Fruit fly (Drosophila melanogaster) whole organism, embryonic: ENCODE results near the gene CG42751.

ENCODE experiments used
- B-H2 ChIP-seq: fragments of 200-800 bp; sonication (Bioruptor generic); optimal IDR thresholded peaks from 2 replicates; lab custom pipeline; 2018; ENCODE audit warnings: missing biosample characterization, mild to moderate bottlenecking, missing genetic modification characterization
- CG11456 ChIP-seq: fragments of 200-800 bp; sonication (Bioruptor generic); IDR thresholded peaks from 3 replicates; pipeline ENCODE4 v1.3.6; 2022; ENCODE audit warnings: missing biosample characterization, missing genetic modification characterization
- CG12236 ChIP-seq: fragments of 200-800 bp; sonication (Bioruptor generic); optimal IDR thresholded peaks from 2 replicates; lab custom pipeline; 2016; ENCODE audit warnings: missing biosample characterization, missing genetic modification characterization
- CG12299 ChIP-seq: fragments of 200-800 bp; sonication (Bioruptor generic); optimal IDR thresholded peaks from 2 replicates; lab custom pipeline; 2018; ENCODE audit warnings: missing biosample characterization, mild to moderate bottlenecking, missing genetic modification characterization
- CG12659 ChIP-seq: fragments of 200-800 bp; sonication (Bioruptor generic); optimal IDR thresholded peaks from 3 replicates; lab custom pipeline; 2017; ENCODE audit warnings: mild to moderate bottlenecking, missing biosample characterization, missing genetic modification reagents, missing genetic modification characterization
- CG13624 ChIP-seq: fragments of 200-800 bp; sonication (Bioruptor generic); optimal IDR thresholded peaks from 2 replicates; lab custom pipeline; 2016; ENCODE audit warnings: missing biosample characterization, missing genetic modification characterization
- CG13894 ChIP-seq: fragments of 200-800 bp; sonication (Bioruptor generic); optimal IDR thresholded peaks from 3 replicates; lab custom pipeline; 2018; ENCODE audit warnings: missing biosample characterization, mild to moderate bottlenecking, missing genetic modification characterization, moderate library complexity
- CG14441 ChIP-seq: fragments of 200-800 bp; sonication (Bioruptor generic); IDR thresholded peaks from 2 replicates; pipeline ENCODE4 v1.3.6; 2022; ENCODE audit warnings: missing biosample characterization, missing genetic modification characterization
- CG15479 ChIP-seq: fragments of 200-800 bp; sonication (Bioruptor generic); optimal IDR thresholded peaks from 3 replicates; lab custom pipeline; 2019; ENCODE audit warnings: missing biosample characterization, mild to moderate bottlenecking, missing genetic modification characterization, moderate library complexity
- CG1603 ChIP-seq: fragments of 200-800 bp; sonication (Bioruptor generic); optimal IDR thresholded peaks from 2 replicates; lab custom pipeline; 2019; ENCODE audit warnings: missing biosample characterization, mild to moderate bottlenecking, missing genetic modification characterization, moderate library complexity
- CG16813 ChIP-seq: fragments of 200-800 bp; sonication (Bioruptor generic); IDR thresholded peaks from 3 replicates; pipeline ENCODE4 v1.3.6; 2022; ENCODE audit warnings: missing biosample characterization, missing genetic modification characterization; ENCODE audit not compliant: partially characterized antibody
- CG3163 ChIP-seq: fragments of 200-800 bp; sonication (Bioruptor generic); optimal IDR thresholded peaks from 3 replicates; lab custom pipeline; 2016; ENCODE audit warnings: missing biosample characterization, missing genetic modification characterization
- CG32772 ChIP-seq: fragments of 200-800 bp; sonication (Bioruptor generic); IDR thresholded peaks from 2 replicates; pipeline ENCODE4 v1.3.6; 2022; ENCODE audit warnings: missing biosample characterization, missing genetic modification characterization
- CG6254 ChIP-seq: fragments of 200-800 bp; sonication (Bioruptor generic); optimal IDR thresholded peaks from 3 replicates; lab custom pipeline; 2017; ENCODE audit warnings: mild to moderate bottlenecking, missing biosample characterization, missing genetic modification reagents, missing genetic modification characterization
- CG6765 ChIP-seq: fragments of 200-800 bp; sonication (Bioruptor generic); optimal IDR thresholded peaks from 3 replicates; lab custom pipeline; 2017; ENCODE audit warnings: missing biosample characterization, mild to moderate bottlenecking, missing genetic modification characterization
- CG6813 ChIP-seq: fragments of 200-800 bp; sonication (Bioruptor generic); optimal IDR thresholded peaks from 2 replicates; lab custom pipeline; 2017; ENCODE audit warnings: missing biosample characterization, missing genetic modification characterization, mild to moderate bottlenecking, moderate library complexity, missing genetic modification reagents
- CG8478 ChIP-seq: fragments of >200 bp; optimal IDR thresholded peaks from 2 replicates; lab custom pipeline; 2018
- Doc3 ChIP-seq: fragments of 200-800 bp; sonication (Bioruptor generic); IDR thresholded peaks from 3 replicates; pipeline ENCODE4 v1.3.6; 2022; ENCODE audit warnings: missing biosample characterization, missing genetic modification characterization; ENCODE audit not compliant: partially characterized antibody
- ERR ChIP-seq: fragments of 200-800 bp; sonication (Bioruptor generic); optimal IDR thresholded peaks from 2 replicates; lab custom pipeline; 2016; ENCODE audit warnings: missing biosample characterization, missing genetic modification characterization
- Elba2 ChIP-seq: fragments of 200-800 bp; sonication (Bioruptor generic); optimal IDR thresholded peaks from 3 replicates; lab custom pipeline; 2016; ENCODE audit warnings: missing biosample characterization, missing genetic modification characterization
- HmgZ ChIP-seq: fragments of 200-800 bp; sonication (Bioruptor generic); optimal IDR thresholded peaks from 2 replicates; lab custom pipeline; 2018; ENCODE audit warnings: missing biosample characterization, mild to moderate bottlenecking, missing genetic modification characterization
- Hr51 ChIP-seq, 2 experiments: fragments of 200-800 bp; sonication (Bioruptor generic); optimal IDR thresholded peaks; 2 replicates in 1 of 2; 3 replicates in 1 of 2; lab custom pipeline; 2016 to 2018; ENCODE audit warnings: missing biosample characterization in 2 of 2, missing genetic modification characterization in 2 of 2, mild to moderate bottlenecking in 1 of 2, moderate library complexity in 1 of 2
- Kr ChIP-seq: fragments of 200-800 bp; sonication (Bioruptor generic); optimal IDR thresholded peaks from 2 replicates; lab custom pipeline; 2017; ENCODE audit warnings: missing biosample characterization, mild to moderate bottlenecking, missing genetic modification characterization
- Med ChIP-seq: fragments of 200-800 bp; sonication (Bioruptor generic); peaks from one replicate; lab custom pipeline; 2016; ENCODE audit warnings: missing biosample characterization, missing genetic modification characterization, mild to moderate bottlenecking, inconsistent platforms, moderate library complexity
- NFAT ChIP-seq: fragments of 200-800 bp; sonication (Bioruptor generic); IDR thresholded peaks from 2 replicates; pipeline ENCODE4 v1.3.6; 2022; ENCODE audit warnings: missing biosample characterization, missing genetic modification characterization
- Nf-YB ChIP-seq: fragments of 200-800 bp; sonication (Bioruptor generic); optimal IDR thresholded peaks from 3 replicates; lab custom pipeline; 2019; ENCODE audit warnings: missing biosample characterization, mild to moderate bottlenecking, missing genetic modification characterization, moderate library complexity
- Rfx ChIP-seq: fragments of 200-800 bp; sonication (Bioruptor generic); IDR thresholded peaks from 2 replicates; pipeline ENCODE4 v1.3.6; 2022; ENCODE audit warnings: missing biosample characterization, missing genetic modification characterization
- Sry-β ChIP-seq: fragments of 200-800 bp; sonication (Bioruptor generic); optimal IDR thresholded peaks from 2 replicates; lab custom pipeline; 2018; ENCODE audit warnings: missing biosample characterization, mild to moderate bottlenecking, missing genetic modification characterization, moderate library complexity
- Sry-δ ChIP-seq: fragments of 200-800 bp; sonication (Bioruptor generic); optimal IDR thresholded peaks from 2 replicates; lab custom pipeline; 2016; ENCODE audit warnings: missing biosample characterization, missing genetic modification characterization
- Vsx1 ChIP-seq: fragments of 200-800 bp; sonication (Bioruptor generic); optimal IDR thresholded peaks from 2 replicates; lab custom pipeline; 2017; ENCODE audit warnings: missing biosample characterization, mild to moderate bottlenecking, missing genetic modification characterization, missing genetic modification reagents
- ara ChIP-seq: fragments of 200-800 bp; sonication (Bioruptor generic); IDR thresholded peaks from 2 replicates; pipeline ENCODE4 v1.3.6; 2022; ENCODE audit warnings: missing biosample characterization, missing genetic modification characterization
- bigmax ChIP-seq: fragments of 200-800 bp; sonication (Bioruptor generic); optimal IDR thresholded peaks from 2 replicates; lab custom pipeline; 2018; ENCODE audit warnings: missing biosample characterization, mild to moderate bottlenecking, missing genetic modification characterization
- chn ChIP-seq: fragments of 200-800 bp; sonication (Bioruptor generic); optimal IDR thresholded peaks from 2 replicates; lab custom pipeline; 2016; ENCODE audit warnings: missing biosample characterization, missing genetic modification characterization
- crol ChIP-seq: fragments of 200-800 bp; sonication (Bioruptor generic); IDR thresholded peaks from 2 replicates; pipeline ENCODE4 v1.3.6; 2022; ENCODE audit warnings: missing biosample characterization, missing genetic modification characterization
- gcm ChIP-seq: fragments of 200-800 bp; sonication (Bioruptor generic); optimal IDR thresholded peaks from 2 replicates; lab custom pipeline; 2019; ENCODE audit warnings: missing biosample characterization, mild to moderate bottlenecking, missing genetic modification characterization, moderate library complexity
- gro ChIP-seq: fragments of 200-800 bp; sonication (Bioruptor generic); optimal IDR thresholded peaks from 2 replicates; lab custom pipeline; 2016; ENCODE audit warnings: missing biosample characterization, missing genetic modification characterization
- kay ChIP-seq: fragments of 200-800 bp; sonication (Bioruptor generic); optimal IDR thresholded peaks from 2 replicates; lab custom pipeline; 2016; ENCODE audit warnings: missing biosample characterization, missing genetic modification characterization
- kni ChIP-seq: fragments of 200-800 bp; sonication (Bioruptor generic); optimal IDR thresholded peaks from 3 replicates; lab custom pipeline; 2017; ENCODE audit warnings: mild to moderate bottlenecking, missing biosample characterization, missing genetic modification reagents, missing genetic modification characterization
- lbe ChIP-seq: fragments of 200-800 bp; sonication (Bioruptor generic); optimal IDR thresholded peaks from 2 replicates; lab custom pipeline; 2016; ENCODE audit warnings: missing biosample characterization, mild to moderate bottlenecking, missing genetic modification characterization
- pros ChIP-seq: fragments of 200-800 bp; sonication (Bioruptor generic); optimal IDR thresholded peaks from 3 replicates; lab custom pipeline; 2019; ENCODE audit warnings: missing biosample characterization, mild to moderate bottlenecking, missing genetic modification characterization, moderate library complexity
- rib ChIP-seq: fragments of 200-800 bp; sonication (Bioruptor generic); IDR thresholded peaks from 2 replicates; pipeline ENCODE4 v1.3.6; 2022; ENCODE audit warnings: missing biosample characterization, missing genetic modification characterization
- sima ChIP-seq: fragments of 200-800 bp; sonication (Bioruptor generic); optimal IDR thresholded peaks from 2 replicates; lab custom pipeline; 2016; ENCODE audit warnings: missing biosample characterization, missing genetic modification characterization
- slou ChIP-seq: fragments of 200-800 bp; sonication (Bioruptor generic); optimal IDR thresholded peaks from 3 replicates; lab custom pipeline; 2016; ENCODE audit warnings: missing biosample characterization, missing genetic modification characterization
- sug ChIP-seq: fragments of 200-800 bp; optimal IDR thresholded peaks from 2 replicates; lab custom pipeline; 2019; ENCODE audit warnings: missing biosample characterization, mild to moderate bottlenecking, missing genetic modification characterization, moderate library complexity
- vvl ChIP-seq: fragments of 200-800 bp; sonication (Bioruptor generic); IDR thresholded peaks from 2 replicates; pipeline ENCODE4 v1.3.6; 2022; ENCODE audit warnings: missing biosample characterization, missing genetic modification characterization
- wdn ChIP-seq: fragments of 200-800 bp; sonication (Bioruptor generic); IDR thresholded peaks from 2 replicates; pipeline ENCODE4 v1.3.6; 2022; ENCODE audit warnings: missing biosample characterization, missing genetic modification characterization
- yki ChIP-seq: fragments of >200 bp; optimal IDR thresholded peaks from 3 replicates; lab custom pipeline; 2018

The CG42751 gene

dm6 chr2L:11806701-11807674 lies 46.2 kb upstream of the CG42751 start (continued):
- TF ChIP-seq CG12299 (tag; lab: Kevin White, UChicago), result peak; percentile 30
- peak; percentile 52 for TF ChIP-seq CG32772 (GFP tag; lab: Robert Waterston, UW)
- no peak for TF ChIP-seq CG11456 (GFP tag; lab: Robert Waterston, UW)
- peak; percentile 22 for TF ChIP-seq chn (GFP tag; lab: Kevin White, UChicago)
- TF ChIP-seq CG1603 (tag; lab: Kevin White, UChicago), result no peak
- TF ChIP-seq crol (GFP tag; lab: Robert Waterston, UW), result peak; percentile 100
- peak; percentile 75 for TF ChIP-seq CG3163 (GFP tag; lab: Kevin White, UChicago)
- TF ChIP-seq CG13894 (tag; lab: Kevin White, UChicago), result peak; percentile 68
- no peak for TF ChIP-seq Sry-δ
- TF ChIP-seq CG8478 (lab: Kevin White, UChicago), result peak; percentile 64
- peak; percentile 81 for TF ChIP-seq HmgZ (tag; lab: Kevin White, UChicago)
- TF ChIP-seq CG12236, result peak; percentile 6
- TF ChIP-seq Hr51 (GFP tag; optimal IDR thresholded peaks at IDR 0.05; lab: Kevin White, UChicago), result no peak
- peak; percentile 17 for TF ChIP-seq CG15479
- TF ChIP-seq yki (lab: Kevin White, UChicago), result peak; percentile 66
- TF ChIP-seq gcm (GFP tag; lab: Kevin White, UChicago), result peak; percentile 15
- peak; percentile 25 for TF ChIP-seq B-H2 (GFP tag; lab: Kevin White, UChicago)
- peak; percentile 88 for TF ChIP-seq pros (GFP tag; lab: Kevin White, UChicago)
- TF ChIP-seq Elba2 (GFP tag; lab: Kevin White, UChicago), result peak; percentile 76
- TF ChIP-seq kay, result no peak
- peak; percentile 48; the same call in 1 of the 2 replicates for TF ChIP-seq NFAT (GFP tag; lab: Robert Waterston, UW)
- TF ChIP-seq kni (GFP tag; lab: Kevin White, UChicago), result peak; percentile 63
- no peak for TF ChIP-seq Kr (GFP tag; lab: Kevin White, UChicago)
- TF ChIP-seq sug (tag; lab: Kevin White, UChicago), result peak; percentile 87
- no peak for TF ChIP-seq sima
- TF ChIP-seq Med (GFP tag; lab: Kevin White, UChicago), result peak; percentile 87
- peak; percentile 51; the same call in 1 of the 3 replicates for TF ChIP-seq Doc3
- no peak for TF ChIP-seq slou (GFP tag; lab: Kevin White, UChicago)
- TF ChIP-seq ERR (GFP tag; lab: Kevin White, UChicago), result peak; percentile 15
- peak; percentile 73 for TF ChIP-seq gro (GFP tag; lab: Kevin White, UChicago)
- peak; percentile 6 for TF ChIP-seq CG12659 (GFP tag; lab: Kevin White, UChicago)
- TF ChIP-seq CG14441 (GFP tag; lab: Robert Waterston, UW), result 0 out of 2 replicates have a peak, but pooled peaks have one; percentile 22
- 0 out of 2 replicates have a peak, but pooled peaks have one; percentile 8 for TF ChIP-seq wdn
- TF ChIP-seq Sry-β (GFP tag; lab: Kevin White, UChicago), result peak; percentile 50
- TF ChIP-seq CG16813 (GFP tag; lab: Robert Waterston, UW), result no peak
- peak; percentile 24 for TF ChIP-seq CG13624
- no peak for TF ChIP-seq Rfx (GFP tag; lab: Robert Waterston, UW)
- 0 out of 2 replicates have a peak, but pooled peaks have one; percentile 7 for TF ChIP-seq ara (GFP tag; lab: Robert Waterston, UW)
- peak; percentile 56 for TF ChIP-seq lbe (GFP tag; lab: Kevin White, UChicago)
- TF ChIP-seq CG6254 (GFP tag; lab: Kevin White, UChicago), result peak; percentile 57
- TF ChIP-seq bigmax (GFP tag; lab: Kevin White, UChicago), result no peak
- peak; percentile 43 for TF ChIP-seq vvl (GFP tag; lab: Robert Waterston, UW)
- TF ChIP-seq rib (GFP tag; lab: Robert Waterston, UW), result peak; percentile 74; the same call in 1 of the 2 replicates
- TF ChIP-seq Nf-YB (GFP tag; lab: Kevin White, UChicago), result peak; percentile 89
- no peak for TF ChIP-seq CG6765 (GFP tag; lab: Kevin White, UChicago)
- TF ChIP-seq Vsx1 (GFP tag; lab: Kevin White, UChicago), result peak; percentile 70
- peak; percentile 16 for TF ChIP-seq CG6813 (GFP tag; lab: Kevin White, UChicago)
